Worm (Caenorhabditis elegans): ENCODE results near the gene fbxa-164.

DNA sequence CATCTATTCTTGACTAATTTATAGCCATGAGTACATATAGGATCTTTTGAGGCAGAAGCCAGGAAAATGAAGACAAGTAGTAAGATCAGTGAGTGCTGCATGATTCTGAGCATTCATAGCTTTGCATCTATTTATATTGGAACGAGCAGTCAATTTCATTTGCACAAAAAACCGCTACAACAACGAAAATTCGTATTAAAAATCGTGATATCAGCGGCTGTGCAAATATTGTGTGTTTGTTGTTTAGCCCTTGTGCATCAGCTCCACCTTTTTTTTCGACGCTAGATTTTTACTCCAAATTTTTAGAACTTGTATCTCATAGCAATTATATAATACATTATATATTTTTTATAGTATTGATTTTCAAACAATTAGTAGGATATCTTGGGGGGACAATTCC lies 29.7 kb downstream of the fbxa-164 start, which contains the start of gene clec-21:
- TF ChIP-seq nhr-237 (tag; optimal IDR thresholded peaks at IDR 0.05) (no peak), fos-1 (tag; optimal IDR thresholded peaks at IDR 0.05) (no peak), zip-11 (GFP tag; IDR thresholded peaks at IDR 0.05) (no peak), lin-13 (GFP tag; optimal IDR thresholded peaks at IDR 0.05) (no peak), fkh-10 (GFP tag; optimal IDR thresholded peaks at IDR 0.05) (no peak), Y75B8A.6 (GFP tag; IDR thresholded peaks at IDR 0.05) (no peak), rbr-2 (tag; optimal IDR thresholded peaks at IDR 0.05) (no peak), lin-15B (tag; optimal IDR thresholded peaks at IDR 0.05) (no peak), lin-39 (tag; optimal IDR thresholded peaks at IDR 0.05) (no peak), ama-1 (optimal IDR thresholded peaks at IDR 0.05) (no peak), unc-130 (GFP tag; optimal IDR thresholded peaks at IDR 0.05) (no peak), nhr-77 (tag; optimal IDR thresholded peaks at IDR 0.05) (no peak), mdl-1 (tag; optimal IDR thresholded peaks at IDR 0.05) (no peak)
